Worm (Caenorhabditis elegans) whole organism, L3 larva: ENCODE measurements around the gene arf-1.
A peak's percentile ranks its signal among the peaks of the same experiment; 100 is the strongest.

Source experiments
- R02D3.7 ChIP-seq: fragments of 150-350 bp; optimal IDR thresholded peaks from 2 replicates; lab custom pipeline; 2014; ENCODE audit warnings: missing biosample characterization, missing genetic modification characterization
- ZK546.5 ChIP-seq: sonication (generic microtip); optimal IDR thresholded peaks from 2 replicates; lab custom pipeline; 2017; ENCODE audit warnings: missing biosample characterization, missing genetic modification characterization
- aly-2 ChIP-seq: fragments of 150-350 bp; optimal IDR thresholded peaks from 2 replicates; lab custom pipeline; 2014; ENCODE audit warnings: missing biosample characterization, missing genetic modification characterization
- ama-1 ChIP-seq: fragments of 150-350 bp; optimal IDR thresholded peaks from 2 replicates; lab custom pipeline; 2018
- ceh-16 ChIP-seq: sonication (generic microtip); optimal IDR thresholded peaks from 2 replicates; lab custom pipeline; 2017; ENCODE audit warnings: missing biosample characterization, missing genetic modification characterization
- ceh-28 ChIP-seq: fragments of 150-350 bp; optimal IDR thresholded peaks from 2 replicates; lab custom pipeline; 2014; ENCODE audit warnings: missing biosample characterization, missing genetic modification reagents, missing genetic modification characterization
- ceh-82 ChIP-seq: fragments of 150-350 bp; optimal IDR thresholded peaks from 2 replicates; lab custom pipeline; 2014; ENCODE audit warnings: missing biosample characterization, missing genetic modification characterization
- ceh-9 ChIP-seq: sonication (generic microtip); optimal IDR thresholded peaks from 2 replicates; lab custom pipeline; 2018; ENCODE audit warnings: missing biosample characterization, missing genetic modification characterization
- daf-12 ChIP-seq: fragments of 150-350 bp; optimal IDR thresholded peaks from 2 replicates; lab custom pipeline; 2014; ENCODE audit warnings: missing biosample characterization, missing genetic modification reagents, missing genetic modification characterization
- egl-5 ChIP-seq: fragments of 150-350 bp; optimal IDR thresholded peaks from 2 replicates; lab custom pipeline; 2017; ENCODE audit warnings: missing biosample characterization, missing genetic modification reagents, missing genetic modification characterization, inconsistent platforms
- elt-2 ChIP-seq: sonication (generic microtip); optimal IDR thresholded peaks from 2 replicates; lab custom pipeline; 2016; ENCODE audit warnings: missing genetic modification reagents, mild to moderate bottlenecking, missing genetic modification characterization, missing compliant biosample characterization
- elt-3 ChIP-seq, 3 experiments: fragments of 150-350 bp in 1 of 3; sonication (generic microtip) in 2 of 3; optimal IDR thresholded peaks; 2 replicates in 2 of 3; 4 replicates in 1 of 3; lab custom pipeline; 2014 to 2017; ENCODE audit warnings: missing biosample characterization in 3 of 3, missing genetic modification characterization in 3 of 3
- fkh-10 ChIP-seq: sonication (generic microtip); optimal IDR thresholded peaks from 2 replicates; lab custom pipeline; 2017; ENCODE audit warnings: missing biosample characterization, missing genetic modification reagents, missing genetic modification characterization
- fkh-2 ChIP-seq: fragments of 150-350 bp; optimal IDR thresholded peaks from 2 replicates; lab custom pipeline; 2014; ENCODE audit warnings: missing biosample characterization, missing genetic modification reagents, missing genetic modification characterization
- fos-1 ChIP-seq: fragments of 150-350 bp; optimal IDR thresholded peaks from 2 replicates; lab custom pipeline; 2014; ENCODE audit warnings: missing biosample characterization, missing genetic modification characterization
- hmg-11 ChIP-seq: sonication (generic microtip); optimal IDR thresholded peaks from 2 replicates; lab custom pipeline; 2016; ENCODE audit warnings: missing genetic modification characterization, missing compliant biosample characterization
- jun-1 ChIP-seq: fragments of 150-350 bp; optimal IDR thresholded peaks from 2 replicates; lab custom pipeline; 2014; ENCODE audit warnings: missing biosample characterization, missing genetic modification reagents, missing genetic modification characterization
- lin-15B ChIP-seq: fragments of 150-350 bp; optimal IDR thresholded peaks from 2 replicates; lab custom pipeline; 2014; ENCODE audit warnings: missing biosample characterization, missing genetic modification characterization
- lin-39 ChIP-seq: fragments of 150-350 bp; optimal IDR thresholded peaks from 2 replicates; lab custom pipeline; 2018; ENCODE audit warnings: missing biosample characterization, missing genetic modification reagents, missing genetic modification characterization
- lsy-12 ChIP-seq: sonication (generic microtip); optimal IDR thresholded peaks from 2 replicates; lab custom pipeline; 2016; ENCODE audit warnings: mild to moderate bottlenecking, missing genetic modification characterization, missing compliant biosample characterization
- mdl-1 ChIP-seq: fragments of 150-350 bp; optimal IDR thresholded peaks from 2 replicates; lab custom pipeline; 2014; ENCODE audit warnings: missing biosample characterization, missing genetic modification characterization
- mml-1 ChIP-seq: fragments of 150-350 bp; sonication (generic microtip); optimal IDR thresholded peaks from 3 replicates; lab custom pipeline; 2014; ENCODE audit warnings: missing biosample characterization, missing genetic modification characterization
- nfya-1 ChIP-seq: sonication (generic microtip); optimal IDR thresholded peaks from 2 replicates; lab custom pipeline; 2017; ENCODE audit warnings: missing genetic modification characterization, mild to moderate bottlenecking, missing compliant biosample characterization, antibody characterized with exemption, moderate library complexity; ENCODE audit not compliant: insufficient read depth
- nhr-11 ChIP-seq: fragments of 150-350 bp; optimal IDR thresholded peaks from 2 replicates; lab custom pipeline; 2014; ENCODE audit warnings: missing biosample characterization, missing genetic modification characterization
- nhr-12 ChIP-seq: fragments of 150-350 bp; optimal IDR thresholded peaks from 2 replicates; lab custom pipeline; 2014; ENCODE audit warnings: missing biosample characterization, missing genetic modification characterization
- nhr-23 ChIP-seq: fragments of 150-350 bp; optimal IDR thresholded peaks from 2 replicates; lab custom pipeline; 2014; ENCODE audit warnings: missing biosample characterization, missing genetic modification reagents, missing genetic modification characterization
- nhr-237 ChIP-seq: fragments of 150-350 bp; optimal IDR thresholded peaks from 2 replicates; lab custom pipeline; 2014; ENCODE audit warnings: missing biosample characterization, missing genetic modification characterization
- nhr-25 ChIP-seq: sonication (generic microtip); optimal IDR thresholded peaks from 2 replicates; lab custom pipeline; 2017; ENCODE audit warnings: missing biosample characterization, missing genetic modification characterization
- nhr-43 ChIP-seq: sonication (generic microtip); optimal IDR thresholded peaks from 2 replicates; lab custom pipeline; 2016; ENCODE audit warnings: mild to moderate bottlenecking, missing genetic modification characterization, missing compliant biosample characterization; ENCODE audit not compliant: poor library complexity, severe bottlenecking
- nhr-67 ChIP-seq: fragments of 150-350 bp; optimal IDR thresholded peaks from 2 replicates; lab custom pipeline; 2014; ENCODE audit warnings: missing biosample characterization, missing genetic modification characterization
- nhr-76 ChIP-seq: fragments of 150-350 bp; sonication (generic microtip); optimal IDR thresholded peaks from 5 replicates; lab custom pipeline; 2014; ENCODE audit warnings: missing biosample characterization, missing genetic modification characterization
- nhr-77 ChIP-seq: fragments of 150-350 bp; optimal IDR thresholded peaks from 2 replicates; lab custom pipeline; 2014; ENCODE audit warnings: missing biosample characterization, missing genetic modification characterization
- pha-4 ChIP-seq: fragments of 150-350 bp; optimal IDR thresholded peaks from 2 replicates; lab custom pipeline; 2014; ENCODE audit warnings: missing biosample characterization, missing genetic modification reagents, missing genetic modification characterization
- pqm-1 ChIP-seq: fragments of 150-350 bp; optimal IDR thresholded peaks from 2 replicates; lab custom pipeline; 2017; ENCODE audit warnings: missing biosample characterization, missing genetic modification characterization, inconsistent platforms
- sea-2 ChIP-seq: fragments of 150-350 bp; sonication (generic microtip); optimal IDR thresholded peaks from 4 replicates; lab custom pipeline; 2014; ENCODE audit warnings: missing biosample characterization, missing genetic modification reagents, missing genetic modification characterization
- skn-1 ChIP-seq: fragments of 150-350 bp; optimal IDR thresholded peaks from 2 replicates; lab custom pipeline; 2014; ENCODE audit warnings: missing biosample characterization, missing genetic modification characterization
- tbx-2 ChIP-seq: sonication (generic microtip); optimal IDR thresholded peaks from 2 replicates; lab custom pipeline; 2016; ENCODE audit warnings: mild to moderate bottlenecking, missing genetic modification characterization, missing compliant biosample characterization
- unc-39 ChIP-seq: sonication (generic microtip); optimal IDR thresholded peaks from 4 replicates; lab custom pipeline; 2017; ENCODE audit warnings: missing biosample characterization, missing genetic modification characterization
- unc-62 ChIP-seq: fragments of 150-350 bp; sonication (generic microtip); optimal IDR thresholded peaks from 4 replicates; lab custom pipeline; 2014; ENCODE audit warnings: missing biosample characterization, missing genetic modification reagents, missing genetic modification characterization
- zag-1 ChIP-seq: fragments of 150-350 bp; optimal IDR thresholded peaks from 2 replicates; lab custom pipeline; 2014; ENCODE audit warnings: missing biosample characterization, missing genetic modification characterization
- ztf-11 ChIP-seq: fragments of 150-350 bp; optimal IDR thresholded peaks from 2 replicates; lab custom pipeline; 2014; ENCODE audit warnings: missing biosample characterization, missing genetic modification characterization
- ztf-4 ChIP-seq: fragments of 150-350 bp; optimal IDR thresholded peaks from 2 replicates; lab custom pipeline; 2014; ENCODE audit warnings: missing biosample characterization, missing genetic modification characterization

arf-1 gene

DNA sequence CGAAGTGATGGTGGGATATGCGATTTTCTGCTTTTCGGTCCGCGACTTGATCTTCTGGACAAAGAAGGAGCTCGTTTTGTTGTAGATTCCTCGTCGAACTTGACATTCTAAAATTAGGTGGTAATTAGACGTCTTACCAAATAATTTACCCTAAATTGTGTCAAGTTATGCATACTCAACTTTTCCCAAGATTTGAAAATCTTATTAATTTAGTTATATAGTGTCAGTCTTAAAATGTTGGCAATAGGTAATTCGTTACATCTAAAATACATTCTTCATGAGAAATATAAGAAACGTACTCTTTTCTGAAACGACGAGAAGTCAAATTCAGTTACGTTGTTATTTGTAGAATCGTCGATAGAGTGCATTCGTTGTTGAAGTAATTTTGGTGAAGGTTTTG lies 7.1 kb upstream of the arf-1 start:
- TF ChIP-seq nhr-76 (tag; lab: Kevin White, UChicago) (no peak), lsy-12 (no peak), ama-1 (lab: Kevin White, UChicago) (peak; percentile 19), nhr-23 (tag; lab: Kevin White, UChicago) (no peak), nhr-25 (no peak), tbx-2 (no peak)

DNA sequence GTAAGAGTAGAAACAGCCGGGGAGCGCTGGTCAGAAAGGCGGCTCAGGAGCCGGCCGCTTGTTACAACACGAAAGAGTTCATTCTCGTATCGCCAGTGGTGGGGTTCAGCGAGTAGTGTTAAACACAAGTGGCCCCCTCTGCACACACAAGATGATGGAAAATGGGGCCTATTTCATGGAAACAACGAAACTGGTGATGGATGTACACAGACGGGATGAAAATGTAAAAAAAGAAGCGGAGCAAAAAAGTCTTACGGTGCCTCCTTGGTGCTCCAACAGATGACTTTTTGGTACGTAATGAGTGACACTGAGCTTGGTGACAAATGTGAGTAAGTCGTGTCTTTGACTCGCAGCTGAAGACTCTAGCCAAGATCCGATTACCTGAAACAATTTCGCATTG lies 6.7 kb upstream of the arf-1 start:
- TF ChIP-seq lin-39, result peak; percentile 69
- no peak for TF ChIP-seq pqm-1 (tag; lab: Kevin White, UChicago)

DNA sequence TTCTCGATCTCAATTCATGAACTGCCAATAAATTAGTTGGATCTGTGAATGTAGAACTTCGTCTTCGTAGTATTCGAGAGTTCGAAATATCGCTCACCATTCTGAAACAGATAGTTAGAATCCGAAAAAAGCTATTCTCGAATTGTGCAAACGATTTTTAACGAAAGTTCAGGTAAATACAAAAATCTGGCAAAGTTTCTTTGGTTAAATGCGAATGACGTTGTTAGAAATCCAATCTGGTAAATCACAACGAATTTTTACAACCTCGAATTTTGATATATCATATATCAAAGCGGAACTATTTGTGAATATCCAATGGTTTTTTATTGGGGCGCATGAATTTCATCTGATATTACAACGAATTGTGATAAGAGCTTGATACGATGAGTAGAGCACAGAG lies 5.5 kb upstream of the arf-1 start, which contains the start of gene hpo-28:
TSS of gene hpo-28 (minus strand) at position 101 of the 400 bp plus-strand sequence.
- peak; percentile 28 for TF ChIP-seq elt-2 (tag; lab: Kevin White, UChicago)
- TF ChIP-seq egl-5 (tag; lab: Kevin White, UChicago), result no peak
- no peak for TF ChIP-seq ztf-4
- no peak for TF ChIP-seq ZK546.5 (tag; lab: Kevin White, UChicago)
- TF ChIP-seq ceh-82 (tag; lab: Kevin White, UChicago), result no peak
- no peak for TF ChIP-seq nhr-12 (tag; lab: Kevin White, UChicago)
- no peak for TF ChIP-seq mdl-1 (tag; lab: Kevin White, UChicago)

DNA sequence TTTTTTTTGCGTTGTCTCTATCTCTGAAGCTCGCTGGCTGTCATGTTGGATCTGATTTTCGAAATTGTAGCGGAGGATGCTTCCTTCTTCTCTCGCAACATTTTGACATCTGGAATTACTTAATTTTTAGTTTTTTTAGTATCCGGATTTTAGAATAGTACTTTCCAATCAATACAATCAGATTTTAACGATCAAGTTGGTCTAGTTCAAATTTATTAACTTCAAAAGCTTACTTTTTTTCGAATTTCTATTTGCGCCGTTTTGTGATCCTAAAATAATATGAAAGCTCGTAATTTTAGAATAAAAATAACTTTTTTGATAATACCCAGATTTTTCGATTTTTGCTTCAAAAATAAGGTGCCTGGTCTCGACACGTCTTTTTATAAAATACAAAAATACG lies 4.6 kb upstream of the arf-1 start, which contains the start of gene B0336.12:
TSS of gene B0336.12 (minus strand) at position 101 of the 400 bp plus-strand sequence.
- no peak for TF ChIP-seq pha-4 (tag; lab: Kevin White, UChicago)
- TF ChIP-seq unc-62 (GFP tag; lab: Kevin White, UChicago), result no peak
- no peak for TF ChIP-seq ZK546.5 (tag; lab: Kevin White, UChicago)
- no peak for TF ChIP-seq nhr-25
- no peak for TF ChIP-seq lsy-12
- TF ChIP-seq nfya-1 (tag; lab: Kevin White, UChicago), result no peak
- no peak for TF ChIP-seq elt-2 (tag; lab: Kevin White, UChicago)
- TF ChIP-seq nhr-77 (tag; lab: Kevin White, UChicago), result no peak
- no peak for TF ChIP-seq skn-1 (tag; lab: Kevin White, UChicago)
- no peak for TF ChIP-seq fos-1
- TF ChIP-seq nhr-237 (tag; lab: Kevin White, UChicago), result no peak
- no peak for TF ChIP-seq fkh-2
- no peak for TF ChIP-seq lin-39
- TF ChIP-seq ztf-11 (tag; lab: Kevin White, UChicago), result no peak
- no peak for TF ChIP-seq pqm-1 (tag; lab: Kevin White, UChicago)

DNA sequence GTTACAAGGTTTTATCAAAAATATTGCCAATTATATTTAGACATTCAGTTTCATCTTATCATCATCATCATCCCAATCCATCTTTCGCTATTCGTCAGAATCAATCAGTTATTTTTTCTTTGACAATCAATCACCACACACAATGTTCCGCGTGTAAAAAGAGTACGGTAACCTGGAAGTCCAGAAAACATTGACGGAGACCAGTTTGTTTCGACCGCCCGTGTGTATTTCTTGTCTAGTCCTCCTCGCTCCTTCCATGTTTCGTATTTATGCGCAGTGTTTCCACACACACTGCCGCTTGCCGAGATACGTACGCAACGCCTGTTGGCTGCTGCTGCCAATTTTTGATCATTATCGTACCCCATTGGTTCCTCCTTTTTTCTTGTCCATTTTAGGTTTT lies 4.0 kb upstream of the arf-1 start:
- TF ChIP-seq pha-4 (tag; lab: Kevin White, UChicago) (no peak), ztf-4 (no peak), skn-1 (tag; lab: Kevin White, UChicago) (peak; percentile 18), nhr-43 (tag; lab: Kevin White, UChicago) (peak; percentile 81), pqm-1 (tag; lab: Kevin White, UChicago) (peak; percentile 49), lin-15B (peak; percentile 55), ZK546.5 (tag; lab: Kevin White, UChicago) (no peak), unc-39 (no peak), fkh-10 (no peak), nhr-25 (peak; percentile 66), R02D3.7 (tag; lab: Kevin White, UChicago) (no peak), nfya-1 (tag; lab: Kevin White, UChicago) (peak; percentile 95), aly-2 (tag; lab: Kevin White, UChicago) (no peak), sea-2 (no peak), ztf-11 (tag; lab: Kevin White, UChicago) (no peak), nhr-67 (tag; lab: Kevin White, UChicago) (no peak), nhr-12 (tag; lab: Kevin White, UChicago) (no peak), unc-62 (GFP tag; lab: Kevin White, UChicago) (peak; percentile 40), daf-12 (tag; lab: Kevin White, UChicago) (no peak), ceh-16 (tag; lab: Kevin White, UChicago) (no peak), mml-1 (no peak), ceh-9 (tag; lab: Kevin White, UChicago) (no peak), nhr-11 (tag; lab: Kevin White, UChicago) (no peak), zag-1 (tag; lab: Kevin White, UChicago) (no peak), jun-1 (tag; lab: Kevin White, UChicago) (no peak), egl-5 (tag; lab: Kevin White, UChicago) (no peak), fkh-2 (no peak), elt-3 (tag; optimal IDR thresholded peaks at IDR 0.05; lab: Kevin White, UChicago) (no peak), lsy-12 (peak; percentile 63), elt-2 (tag; lab: Kevin White, UChicago) (peak; percentile 58), nhr-237 (tag; lab: Kevin White, UChicago) (no peak), ama-1 (lab: Kevin White, UChicago) (peak; percentile 45), lin-39 (peak; percentile 40), fos-1 (no peak), tbx-2 (no peak), hmg-11 (tag; lab: Kevin White, UChicago) (peak; percentile 5), nhr-77 (tag; lab: Kevin White, UChicago) (no peak), mdl-1 (tag; lab: Kevin White, UChicago) (no peak), ceh-28 (tag; lab: Kevin White, UChicago) (peak; percentile 28)
